Fruit fly (Drosophila melanogaster): ENCODE data around the gene Sps2.

Gene Sps2

dm6 chr2L:10386824-10387223, 44.4 kb downstream of the Sps2 start:
- no peak for TF ChIP-seq brk (GFP tag; optimal IDR thresholded peaks at IDR 0.05)
- TF ChIP-seq Hr78 (GFP tag; optimal IDR thresholded peaks at IDR 0.05) = no peak
- no peak for TF ChIP-seq tai (GFP tag; optimal IDR thresholded peaks at IDR 0.05)
- TF ChIP-seq Hnf4 (GFP tag; optimal IDR thresholded peaks at IDR 0.05) = no peak
- TF ChIP-seq sage (GFP tag; optimal IDR thresholded peaks at IDR 0.05) = no peak
- TF ChIP-seq CG32264 (GFP tag; optimal IDR thresholded peaks at IDR 0.05) = no peak
- no peak for TF ChIP-seq jim (GFP tag; optimal IDR thresholded peaks at IDR 0.05)
- no peak for TF ChIP-seq N (GFP tag; optimal IDR thresholded peaks at IDR 0.05)
- no peak for TF ChIP-seq Sp1 (GFP tag; optimal IDR thresholded peaks at IDR 0.05)
- TF ChIP-seq CG9705 (GFP tag; optimal IDR thresholded peaks at IDR 0.05) = no peak

- TF ChIP-seq rgr (GFP tag; optimal IDR thresholded peaks at IDR 0.05) = peak; percentile 55
- TF ChIP-seq sv (GFP tag; optimal IDR thresholded peaks at IDR 0.05) = peak; percentile 15
- TF ChIP-seq woc (GFP tag; optimal IDR thresholded peaks at IDR 0.05) = peak; percentile 64
- peak; percentile 52 for TF ChIP-seq Hnf4 (GFP tag; optimal IDR thresholded peaks at IDR 0.05)
- TF ChIP-seq ey (GFP tag; optimal IDR thresholded peaks at IDR 0.05) = peak; percentile 33
- peak; percentile 56 for TF ChIP-seq h (GFP tag; optimal IDR thresholded peaks at IDR 0.05)
- peak; percentile 69 for TF ChIP-seq lola (GFP tag; optimal IDR thresholded peaks at IDR 0.05)
- no peak for TF ChIP-seq usp (GFP tag; optimal IDR thresholded peaks at IDR 0.05)
- TF ChIP-seq pan (optimal IDR thresholded peaks at IDR 0.05) = no peak
- TF ChIP-seq foxo (GFP tag; optimal IDR thresholded peaks at IDR 0.05) = peak in 1 of 2 experiments; percentile 24
- TF ChIP-seq CrebA (GFP tag; optimal IDR thresholded peaks at IDR 0.05; ENCODE audit: borderline replicate concordance) = no peak
- peak; percentile 31 for TF ChIP-seq sage (GFP tag; optimal IDR thresholded peaks at IDR 0.05)
- no peak for TF ChIP-seq Rel (GFP tag; optimal IDR thresholded peaks at IDR 0.05)
- TF ChIP-seq Rel (tag; optimal IDR thresholded peaks at IDR 0.05) = peak; percentile 39
- no peak for TF ChIP-seq Hr83 (GFP tag; optimal IDR thresholded peaks at IDR 0.05; ENCODE audit: poor library complexity, severe bottlenecking)
- TF ChIP-seq HLH106 (tag; optimal IDR thresholded peaks at IDR 0.05) = peak; percentile 61
- TF ChIP-seq N (GFP tag; optimal IDR thresholded peaks at IDR 0.05) = peak; percentile 94
- no peak for TF ChIP-seq Dif (GFP tag; optimal IDR thresholded peaks at IDR 0.05; ENCODE audit: partially characterized antibody)
- TF ChIP-seq Jra (GFP tag; optimal IDR thresholded peaks at IDR 0.05) = peak; percentile 56
- peak; percentile 39 for TF ChIP-seq fru (GFP tag; optimal IDR thresholded peaks at IDR 0.05)
- peak; percentile 12 for TF ChIP-seq CG9705 (GFP tag; optimal IDR thresholded peaks at IDR 0.05)
- peak; percentile 47 for TF ChIP-seq Sp1 (GFP tag; optimal IDR thresholded peaks at IDR 0.05)
- TF ChIP-seq psq (GFP tag; optimal IDR thresholded peaks at IDR 0.05) = peak; percentile 8
Observed at dm6 chr2L:10387869-10388726, 45.7 kb downstream of the Sps2 start, which contains the start of gene da. Gene da (plus strand): TSS chr2L:10388105.

- no peak for TF ChIP-seq h (GFP tag; optimal IDR thresholded peaks at IDR 0.05)
- no peak for TF ChIP-seq psq (GFP tag; optimal IDR thresholded peaks at IDR 0.05)
- TF ChIP-seq Hnf4 (GFP tag; optimal IDR thresholded peaks at IDR 0.05) = no peak
- no peak for TF ChIP-seq woc (GFP tag; optimal IDR thresholded peaks at IDR 0.05)
- TF ChIP-seq N (GFP tag; optimal IDR thresholded peaks at IDR 0.05) = no peak
- TF ChIP-seq Mio (GFP tag; optimal IDR thresholded peaks at IDR 0.05) = no peak
- TF ChIP-seq Hr83 (GFP tag; optimal IDR thresholded peaks at IDR 0.05; ENCODE audit: poor library complexity, severe bottlenecking) = no peak
- no peak for TF ChIP-seq dmrt93B (GFP tag; optimal IDR thresholded peaks at IDR 0.05)
- no peak for TF ChIP-seq foxo (GFP tag; optimal IDR thresholded peaks at IDR 0.05)
- no peak for TF ChIP-seq dl (GFP tag; optimal IDR thresholded peaks at IDR 0.05; ENCODE audit: insufficient read depth in 1 of 2, partially characterized antibody in 2 of 2)
- no peak for TF ChIP-seq pan (optimal IDR thresholded peaks at IDR 0.05)
- no peak for TF ChIP-seq jim (GFP tag; optimal IDR thresholded peaks at IDR 0.05)
- TF ChIP-seq Hr78 (GFP tag; optimal IDR thresholded peaks at IDR 0.05) = no peak
- TF ChIP-seq OdsH (GFP tag; optimal IDR thresholded peaks at IDR 0.05) = no peak
- TF ChIP-seq Dfd (GFP tag; optimal IDR thresholded peaks at IDR 0.05) = no peak
- TF ChIP-seq rgr (GFP tag; optimal IDR thresholded peaks at IDR 0.05) = no peak
- TF ChIP-seq sage (GFP tag; optimal IDR thresholded peaks at IDR 0.05) = no peak
- TF ChIP-seq Myc (optimal IDR thresholded peaks at IDR 0.05) = no peak
Observed at dm6 chr2L:10393467-10393866, 51.1 kb downstream of the Sps2 start.
